Fruit fly (Drosophila melanogaster) whole organism, embryonic: ENCODE measurements around the gene SmydA-9.

Source experiments
- BEAF-32 ChIP-seq: fragments of 200-800 bp; sonication (Bioruptor generic); optimal IDR thresholded peaks from 3 replicates; lab custom pipeline; 2017; ENCODE audit warnings: missing biosample characterization, missing genetic modification characterization, mild to moderate bottlenecking, moderate library complexity, missing genetic modification reagents
- CG10959 ChIP-seq: fragments of 200-800 bp; sonication (Bioruptor generic); IDR thresholded peaks from 2 replicates; pipeline ENCODE4 v1.3.6; 2022; ENCODE audit warnings: missing biosample characterization, missing genetic modification characterization
- CG12071 ChIP-seq: fragments of 200-800 bp; sonication (Bioruptor generic); optimal IDR thresholded peaks from 3 replicates; lab custom pipeline; 2018; ENCODE audit warnings: missing biosample characterization, mild to moderate bottlenecking, missing genetic modification characterization
- CG12391 ChIP-seq: fragments of 200-800 bp; sonication (Bioruptor generic); optimal IDR thresholded peaks from 3 replicates; lab custom pipeline; 2018; ENCODE audit warnings: missing biosample characterization, mild to moderate bottlenecking, missing genetic modification characterization, moderate library complexity
- CG12769 ChIP-seq: fragments of 200-800 bp; sonication (Bioruptor generic); optimal IDR thresholded peaks from 2 replicates; lab custom pipeline; 2019; ENCODE audit warnings: missing biosample characterization, mild to moderate bottlenecking, missing genetic modification characterization, moderate library complexity
- CG14667 ChIP-seq: fragments of 200-800 bp; sonication (Bioruptor generic); IDR thresholded peaks from 2 replicates; pipeline ENCODE4 v1.3.6; 2022; ENCODE audit warnings: missing biosample characterization, missing genetic modification characterization
- CG15601 ChIP-seq: fragments of 200-800 bp; sonication (Bioruptor generic); optimal IDR thresholded peaks from 3 replicates; lab custom pipeline; 2019; ENCODE audit warnings: missing biosample characterization, mild to moderate bottlenecking, missing genetic modification characterization, moderate library complexity
- CG1603 ChIP-seq: fragments of 200-800 bp; sonication (Bioruptor generic); optimal IDR thresholded peaks from 2 replicates; lab custom pipeline; 2019; ENCODE audit warnings: missing biosample characterization, mild to moderate bottlenecking, missing genetic modification characterization, moderate library complexity
- CG18262 ChIP-seq: fragments of 200-800 bp; optimal IDR thresholded peaks from 3 replicates; lab custom pipeline; 2019; ENCODE audit warnings: missing biosample characterization, mild to moderate bottlenecking, missing genetic modification characterization, moderate library complexity
- CG2116 ChIP-seq: fragments of 200-800 bp; sonication (Bioruptor generic); optimal IDR thresholded peaks from 3 replicates; lab custom pipeline; 2018; ENCODE audit warnings: missing biosample characterization, mild to moderate bottlenecking, missing genetic modification characterization
- CG2678 ChIP-seq: fragments of 200-800 bp; sonication (Bioruptor generic); optimal IDR thresholded peaks from 3 replicates; lab custom pipeline; 2019; ENCODE audit warnings: missing biosample characterization, mild to moderate bottlenecking, missing genetic modification characterization, moderate library complexity
- CG31388 ChIP-seq: fragments of 200-800 bp; sonication (Bioruptor generic); optimal IDR thresholded peaks from 2 replicates; lab custom pipeline; 2016; ENCODE audit warnings: missing biosample characterization, missing genetic modification characterization
- CG34422 ChIP-seq: fragments of 200-800 bp; sonication (Bioruptor generic); IDR thresholded peaks from 3 replicates; pipeline ENCODE4 v1.3.6; 2022; ENCODE audit warnings: missing biosample characterization, missing genetic modification characterization
- CG43689 ChIP-seq: fragments of 200-800 bp; sonication (Bioruptor generic); IDR thresholded peaks from 2 replicates; pipeline ENCODE4 v1.3.6; 2022; ENCODE audit warnings: missing biosample characterization, missing genetic modification characterization
- CG5953 ChIP-seq: fragments of 200-800 bp; sonication (Bioruptor generic); IDR thresholded peaks from 2 replicates; pipeline ENCODE4 v1.3.6; 2022; ENCODE audit warnings: missing biosample characterization, missing genetic modification characterization
- CG7745 ChIP-seq: fragments of 200-800 bp; sonication (Bioruptor generic); optimal IDR thresholded peaks from 2 replicates; lab custom pipeline; 2018; ENCODE audit warnings: missing biosample characterization, mild to moderate bottlenecking, missing genetic modification characterization, moderate library complexity
- CG7987 ChIP-seq: fragments of 200-800 bp; sonication (Bioruptor generic); optimal IDR thresholded peaks from 2 replicates; lab custom pipeline; 2018; ENCODE audit warnings: missing biosample characterization, mild to moderate bottlenecking, missing genetic modification characterization, moderate library complexity
- Doc3 ChIP-seq: fragments of 200-800 bp; sonication (Bioruptor generic); IDR thresholded peaks from 3 replicates; pipeline ENCODE4 v1.3.6; 2022; ENCODE audit warnings: missing biosample characterization, missing genetic modification characterization; ENCODE audit not compliant: partially characterized antibody
- Dp ChIP-seq: fragments of 200-800 bp; sonication (Bioruptor generic); optimal IDR thresholded peaks from 2 replicates; lab custom pipeline; 2018; ENCODE audit warnings: missing biosample characterization, mild to moderate bottlenecking, missing genetic modification characterization, moderate library complexity
- Drgx ChIP-seq: fragments of 200-800 bp; sonication (Bioruptor generic); IDR thresholded peaks from 2 replicates; pipeline ENCODE4 v1.3.6; 2022; ENCODE audit warnings: missing biosample characterization, missing genetic modification characterization
- Gsc ChIP-seq: fragments of 200-800 bp; sonication (Bioruptor generic); IDR thresholded peaks from 2 replicates; pipeline ENCODE4 v1.3.6; 2022; ENCODE audit warnings: missing biosample characterization, missing genetic modification characterization
- Hr3 ChIP-seq: fragments of 200-800 bp; sonication (Bioruptor generic); optimal IDR thresholded peaks from 3 replicates; lab custom pipeline; 2016; ENCODE audit warnings: missing biosample characterization, missing genetic modification characterization
- Hr78 ChIP-seq, 2 experiments: fragments of 200-800 bp in 1 of 2; fragments of >200 bp in 1 of 2; sonication (Bioruptor generic) in 1 of 2; optimal IDR thresholded peaks; 2 replicates each; lab custom pipeline; 2017 to 2019; ENCODE audit warnings: missing biosample characterization in 2 of 2, missing genetic modification characterization in 2 of 2, mild to moderate bottlenecking in 1 of 2, moderate library complexity in 1 of 2
- Kr ChIP-seq: fragments of 200-800 bp; sonication (Bioruptor generic); optimal IDR thresholded peaks from 2 replicates; lab custom pipeline; 2017; ENCODE audit warnings: missing biosample characterization, mild to moderate bottlenecking, missing genetic modification characterization
- MESR4 ChIP-seq: fragments of 200-800 bp; sonication (Bioruptor generic); optimal IDR thresholded peaks from 2 replicates; lab custom pipeline; 2018; ENCODE audit warnings: missing biosample characterization, mild to moderate bottlenecking, missing genetic modification characterization, moderate library complexity
- MTF-1 ChIP-seq: fragments of 200-800 bp; sonication (Bioruptor generic); optimal IDR thresholded peaks from 2 replicates; lab custom pipeline; 2018; ENCODE audit warnings: missing biosample characterization, mild to moderate bottlenecking, missing genetic modification characterization, borderline replicate concordance
- Mad ChIP-seq: fragments of 200-800 bp; sonication (Bioruptor generic); optimal IDR thresholded peaks from 2 replicates; lab custom pipeline; 2016; ENCODE audit warnings: missing biosample characterization, missing genetic modification characterization
- Max ChIP-seq: fragments of 200-800 bp; sonication (Bioruptor generic); optimal IDR thresholded peaks from 2 replicates; lab custom pipeline; 2016; ENCODE audit warnings: missing biosample characterization, mild to moderate bottlenecking, missing genetic modification characterization
- Med ChIP-seq: fragments of 200-800 bp; sonication (Bioruptor generic); peaks from one replicate; lab custom pipeline; 2016; ENCODE audit warnings: missing biosample characterization, missing genetic modification characterization, mild to moderate bottlenecking, inconsistent platforms, moderate library complexity
- Nf-YA ChIP-seq: fragments of 200-800 bp; sonication (Bioruptor generic); IDR thresholded peaks from 2 replicates; pipeline ENCODE4 v1.3.6; 2022; ENCODE audit warnings: missing biosample characterization, missing genetic modification characterization
- Scr ChIP-seq: fragments of 200-800 bp; sonication (Bioruptor generic); IDR thresholded peaks from 2 replicates; pipeline ENCODE4 v1.3.6; 2022; ENCODE audit warnings: missing biosample characterization, missing genetic modification characterization; ENCODE audit not compliant: partially characterized antibody
- Ssrp ChIP-seq: fragments of 200-800 bp; sonication (Bioruptor generic); optimal IDR thresholded peaks from 2 replicates; lab custom pipeline; 2018; ENCODE audit warnings: missing biosample characterization, mild to moderate bottlenecking, missing genetic modification characterization, moderate library complexity
- bsh ChIP-seq, 2 experiments: fragments of 200-800 bp; sonication (Bioruptor generic); optimal IDR thresholded peaks; 2 replicates each; lab custom pipeline; 2017 to 2018; ENCODE audit warnings: mild to moderate bottlenecking in 2 of 2, missing biosample characterization in 2 of 2, missing genetic modification characterization in 2 of 2, moderate library complexity in 1 of 2
- da ChIP-seq: fragments of 200-800 bp; sonication (Bioruptor generic); optimal IDR thresholded peaks from 2 replicates; lab custom pipeline; 2016; ENCODE audit warnings: missing biosample characterization, missing genetic modification characterization
- disco-r ChIP-seq: fragments of 200-800 bp; sonication (Bioruptor generic); optimal IDR thresholded peaks from 2 replicates; lab custom pipeline; 2016; ENCODE audit warnings: missing biosample characterization, missing genetic modification characterization
- exex ChIP-seq: fragments of 200-800 bp; sonication (Bioruptor generic); optimal IDR thresholded peaks from 4 replicates; lab custom pipeline; 2018; ENCODE audit warnings: missing biosample characterization, mild to moderate bottlenecking, missing genetic modification characterization, moderate library complexity
- fd102C ChIP-seq: fragments of 200-800 bp; sonication (Bioruptor generic); optimal IDR thresholded peaks from 2 replicates; lab custom pipeline; 2018; ENCODE audit warnings: missing biosample characterization, mild to moderate bottlenecking, missing genetic modification characterization, moderate library complexity
- gcm2 ChIP-seq: fragments of 200-800 bp; sonication (Bioruptor generic); optimal IDR thresholded peaks from 2 replicates; lab custom pipeline; 2016; ENCODE audit warnings: missing biosample characterization, missing genetic modification characterization
- kah ChIP-seq: fragments of 200-800 bp; sonication (Bioruptor generic); optimal IDR thresholded peaks from 2 replicates; lab custom pipeline; 2018; ENCODE audit warnings: missing biosample characterization, mild to moderate bottlenecking, missing genetic modification characterization
- lab ChIP-seq: fragments of 200-800 bp; sonication (Bioruptor generic); optimal IDR thresholded peaks from 3 replicates; lab custom pipeline; 2017; ENCODE audit warnings: missing biosample characterization, missing genetic modification characterization, mild to moderate bottlenecking, moderate library complexity, missing genetic modification reagents
- lola ChIP-seq, 3 experiments: fragments of >200 bp in 2 of 3; fragments of 200-800 bp in 1 of 3; sonication (Bioruptor generic) in 1 of 3; optimal IDR thresholded peaks; 2 replicates each; lab custom pipeline; 2017 to 2019; ENCODE audit warnings: missing biosample characterization in 3 of 3, missing genetic modification characterization in 3 of 3, mild to moderate bottlenecking in 1 of 3, moderate library complexity in 1 of 3
- nom ChIP-seq: fragments of 200-800 bp; sonication (Bioruptor generic); optimal IDR thresholded peaks from 2 replicates; lab custom pipeline; 2017; ENCODE audit warnings: missing biosample characterization, missing genetic modification characterization, mild to moderate bottlenecking, moderate library complexity, missing genetic modification reagents
- otp ChIP-seq: fragments of 200-800 bp; sonication (Bioruptor generic); IDR thresholded peaks from 3 replicates; pipeline ENCODE4, ENCODE4 v1.3.6; 2022; ENCODE audit warnings: missing biosample characterization, missing genetic modification characterization
- rib ChIP-seq: fragments of 200-800 bp; sonication (Bioruptor generic); IDR thresholded peaks from 2 replicates; pipeline ENCODE4 v1.3.6; 2022; ENCODE audit warnings: missing biosample characterization, missing genetic modification characterization
- schlank ChIP-seq: fragments of 200-800 bp; sonication (Bioruptor generic); optimal IDR thresholded peaks from 2 replicates; lab custom pipeline; 2018; ENCODE audit warnings: missing biosample characterization, mild to moderate bottlenecking, missing genetic modification characterization
- unpg ChIP-seq: fragments of 200-800 bp; sonication (Bioruptor generic); optimal IDR thresholded peaks from 3 replicates; lab custom pipeline; 2018; ENCODE audit warnings: missing biosample characterization, mild to moderate bottlenecking, missing genetic modification characterization, moderate library complexity

SmydA-9 gene

dm6 chrX:9163645-9164509, 46.8 kb downstream of the SmydA-9 start (continued):
- TF ChIP-seq lab (GFP tag; lab: Kevin White, UChicago) (no peak), Drgx (GFP tag; lab: Robert Waterston, UW) (0 out of 2 replicates have a peak, but pooled peaks have one; percentile 46), exex (tag; lab: Kevin White, UChicago) (no peak), CG1603 (no peak), CG12391 (tag; lab: Kevin White, UChicago) (no peak), CG5953 (GFP tag; lab: Robert Waterston, UW) (no peak), Max (GFP tag; lab: Kevin White, UChicago) (peak; percentile 31), Med (peak; percentile 26), CG31388 (GFP tag; lab: Kevin White, UChicago) (no peak), CG34422 (GFP tag; lab: Robert Waterston, UW) (peak; percentile 38; the same call in 1 of the 3 replicates)
- TF ChIP-seq, all 482 proteins: peak for 38

dm6 chrX:9163110-9163509, 47.6 kb downstream of the SmydA-9 start, which contains the start of gene mei-P26:
Gene mei-P26, plus strand, starts transcription at chrX:9163255.
- TF ChIP-seq Doc3 (peak; percentile 61), gcm2 (GFP tag; lab: Kevin White, UChicago) (no peak), CG7987 (GFP tag; lab: Kevin White, UChicago) (no peak), Nf-YA (GFP tag; lab: Robert Waterston, UW) (no peak), CG2678 (no peak), nom (GFP tag; lab: Kevin White, UChicago) (no peak), unpg (GFP tag; lab: Kevin White, UChicago) (no peak), rib (GFP tag; lab: Robert Waterston, UW) (no peak), CG2116 (GFP tag; lab: Kevin White, UChicago) (peak; percentile 36), CG12769 (tag; lab: Kevin White, UChicago) (no peak), kah (no peak), CG15601 (tag; lab: Kevin White, UChicago) (no peak), Hr78 (GFP tag; optimal IDR thresholded peaks at IDR 0.05; lab: Kevin White, UChicago) (no peak), CG18262 (tag; lab: Kevin White, UChicago) (no peak), CG10959 (GFP tag; lab: Robert Waterston, UW) (no peak), Mad (GFP tag; lab: Kevin White, UChicago) (no peak), CG14667 (GFP tag; lab: Robert Waterston, UW) (no peak), Hr3 (GFP tag; lab: Kevin White, UChicago) (no peak), BEAF-32 (GFP tag; lab: Kevin White, UChicago) (peak; percentile 78), disco-r (no peak), Gsc (GFP tag; lab: Robert Waterston, UW) (no peak), Kr (GFP tag; lab: Kevin White, UChicago) (no peak), bsh (GFP tag; optimal IDR thresholded peaks at IDR 0.05; lab: Kevin White, UChicago) (no peak), Scr (GFP tag; lab: Robert Waterston, UW) (peak; percentile 85), lola (GFP tag; optimal IDR thresholded peaks at IDR 0.05; lab: Kevin White, UChicago) (no peak), CG7745 (no peak), schlank (tag; lab: Kevin White, UChicago) (no peak), MTF-1 (GFP tag; lab: Kevin White, UChicago) (no peak), MESR4 (GFP tag; lab: Kevin White, UChicago) (peak; percentile 73), Dp (peak; percentile 51), da (no peak), CG12071 (GFP tag; lab: Kevin White, UChicago) (no peak), CG43689 (GFP tag; lab: Robert Waterston, UW) (no peak), fd102C (no peak), Ssrp (tag; lab: Kevin White, UChicago) (no peak), otp (GFP tag; lab: Robert Waterston, UW) (no peak)
